Worm (Caenorhabditis elegans): ENCODE results near the gene npp-9.

ce11 chrIII:3395874-3396467, 8.3 kb downstream of the npp-9 start, which contains the start of gene cri-3:
- TF ChIP-seq set-16 (GFP tag; IDR thresholded peaks at IDR 0.05) (no peak), zip-11 (GFP tag; IDR thresholded peaks at IDR 0.05) (no peak), snpc-4 (tag; optimal IDR thresholded peaks at IDR 0.05) (no peak), unc-39 (tag; optimal IDR thresholded peaks at IDR 0.05) (no peak), vab-7 (GFP tag; IDR thresholded peaks at IDR 0.05) (no peak)
